Worm (Caenorhabditis elegans) whole organism, L4/young adult: ENCODE measurements around the gene F25E5.9.

Source experiments
- W03F9.2 ChIP-seq: fragments of 150-350 bp; optimal IDR thresholded peaks from 2 replicates; lab custom pipeline; 2014; ENCODE audit warnings: missing biosample characterization, missing genetic modification characterization
- him-1 ChIP-seq: sonication (generic microtip); optimal IDR thresholded peaks from 2 replicates; lab custom pipeline; 2016; ENCODE audit warnings: missing genotype, missing genetic modification reagents, missing genetic modification characterization, missing compliant biosample characterization

DNA sequence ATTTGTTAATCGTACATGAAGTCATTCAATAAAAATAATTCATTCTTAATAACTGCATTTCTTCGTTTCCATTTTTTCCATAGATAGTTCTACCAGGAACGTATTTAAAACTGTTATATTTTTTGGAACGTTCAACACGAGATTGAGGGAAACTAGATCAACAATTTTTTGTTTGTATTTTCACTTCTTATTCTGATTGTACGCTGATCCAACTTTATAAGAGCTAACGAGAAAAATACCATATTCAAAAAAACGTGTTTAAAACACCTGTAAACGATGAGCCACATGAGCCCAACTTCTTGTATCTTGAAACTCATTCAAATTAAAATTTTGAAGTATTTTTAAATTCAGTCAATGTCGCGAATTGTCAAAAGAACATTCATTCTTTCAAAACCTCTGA lies 21.1 kb downstream of the F25E5.9 start:
- TF ChIP-seq him-1 (tag; lab: Kevin White, UChicago): no peak
- no peak for TF ChIP-seq W03F9.2 (tag; lab: Kevin White, UChicago)
